Fruit fly (Drosophila melanogaster): ENCODE results near the gene Lcp65Ab2.

Lcp65Ab2 gene

dm6 chr3L:6192822-6193555 is 46.5 kb downstream of the Lcp65Ab2 start, which contains the start of the genes Sf3b6 and Tnpo (continued):
- TF ChIP-seq sens (GFP tag) (no peak), CG2120 (GFP tag; optimal IDR thresholded peaks at IDR 0.05) (peak; percentile 91), CG3065 (GFP tag; optimal IDR thresholded peaks at IDR 0.05) (peak; percentile 45), CG17912 (GFP tag; optimal IDR thresholded peaks at IDR 0.05) (no peak), Jarid2 (GFP tag; optimal IDR thresholded peaks at IDR 0.05) (no peak), Nf-YC (tag; optimal IDR thresholded peaks at IDR 0.05) (no peak), ttk (GFP tag; IDR thresholded peaks at IDR 0.05) (peak; percentile 82), run (tag; optimal IDR thresholded peaks at IDR 0.05) (no peak), CG4617 (GFP tag; optimal IDR thresholded peaks at IDR 0.05; ENCODE audit: borderline replicate concordance) (peak; percentile 77), CG17359 (tag; optimal IDR thresholded peaks at IDR 0.05) (no peak), Abd-B (GFP tag; optimal IDR thresholded peaks at IDR 0.05) (no peak), CG11093 (GFP tag; IDR thresholded peaks at IDR 0.05) (peak; percentile 59; the same call in 2 of the 3 replicates), zfh2 (GFP tag; optimal IDR thresholded peaks at IDR 0.05) (peak; percentile 79), CG16779 (GFP tag; IDR thresholded peaks at IDR 0.05) (no peak), unpg (GFP tag; optimal IDR thresholded peaks at IDR 0.05) (no peak), CG31224 (GFP tag; IDR thresholded peaks at IDR 0.05) (peak; percentile 81), org-1 (GFP tag; optimal IDR thresholded peaks at IDR 0.05) (peak; percentile 56), Gug (GFP tag; IDR thresholded peaks at IDR 0.05) (no peak; the same call in 1 of the 4 replicates), dmrt11E (tag; optimal IDR thresholded peaks at IDR 0.05) (peak; percentile 86), tin (GFP tag; optimal IDR thresholded peaks at IDR 0.05) (peak; percentile 80), CG11695 (GFP tag; IDR thresholded peaks at IDR 0.05) (peak; percentile 68), lilli (GFP tag; optimal IDR thresholded peaks at IDR 0.05) (peak; percentile 87), CG4820 (GFP tag; optimal IDR thresholded peaks at IDR 0.05) (peak; percentile 80), CG7786 (GFP tag; optimal IDR thresholded peaks at IDR 0.05) (peak; percentile 41), ap (GFP tag; IDR thresholded peaks at IDR 0.05) (0 out of 2 replicates have a peak, but pooled peaks have one; percentile 58), salm (tag; optimal IDR thresholded peaks at IDR 0.05) (no peak), CG2678 (tag; optimal IDR thresholded peaks at IDR 0.05) (no peak), CG4424 (GFP tag; optimal IDR thresholded peaks at IDR 0.05) (peak; percentile 89), Doc2 (GFP tag; IDR thresholded peaks at IDR 0.05) (peak; percentile 55; the same call in 1 of the 2 replicates), Mes4 (GFP tag; optimal IDR thresholded peaks at IDR 0.05) (peak; percentile 63), H15 (GFP tag; IDR thresholded peaks at IDR 0.05) (peak; percentile 69; the same call in 2 of the 3 replicates), bigmax (GFP tag; optimal IDR thresholded peaks at IDR 0.05) (no peak), CG12071 (GFP tag; optimal IDR thresholded peaks at IDR 0.05) (no peak), CG32767 (GFP tag; IDR thresholded peaks at IDR 0.05) (peak; percentile 82), CG43689 (GFP tag; IDR thresholded peaks at IDR 0.05) (0 out of 2 replicates have a peak, but pooled peaks have one; percentile 12), NfI (GFP tag; optimal IDR thresholded peaks at IDR 0.05) (peak; percentile 75), CG14710 (tag; optimal IDR thresholded peaks at IDR 0.05) (peak; percentile 91), prd (optimal IDR thresholded peaks at IDR 0.05) (no peak), prd (GFP tag; IDR thresholded peaks at IDR 0.05) (peak; percentile 94), Nf-YB (GFP tag; optimal IDR thresholded peaks at IDR 0.05) (no peak), Rfx (GFP tag; IDR thresholded peaks at IDR 0.05) (peak; percentile 88), CG15479 (GFP tag; optimal IDR thresholded peaks at IDR 0.05) (peak; percentile 74), Sin3A (optimal IDR thresholded peaks at IDR 0.05) (peak; percentile 81), gt (GFP tag; IDR thresholded peaks at IDR 0.05) (peak; percentile 27; the same call in 1 of the 2 replicates), rib (GFP tag; IDR thresholded peaks at IDR 0.05) (no peak), danr (GFP tag; IDR thresholded peaks at IDR 0.05) (peak; percentile 71; the same call in 1 of the 2 replicates), CG2889 (GFP tag; IDR thresholded peaks at IDR 0.05) (peak; percentile 40; the same call in 1 of the 3 replicates), Max (GFP tag; optimal IDR thresholded peaks at IDR 0.05) (peak; percentile 82), Ets65A (GFP tag) (peak; percentile 96), sob (GFP tag; IDR thresholded peaks at IDR 0.05) (peak; percentile 83), CG6254 (GFP tag; optimal IDR thresholded peaks at IDR 0.05) (peak; percentile 48)

Measured in whole organism, embryonic.